Worm (Caenorhabditis elegans): ENCODE results near the gene ZK1098.9.

ZK1098.9 gene

DNA sequence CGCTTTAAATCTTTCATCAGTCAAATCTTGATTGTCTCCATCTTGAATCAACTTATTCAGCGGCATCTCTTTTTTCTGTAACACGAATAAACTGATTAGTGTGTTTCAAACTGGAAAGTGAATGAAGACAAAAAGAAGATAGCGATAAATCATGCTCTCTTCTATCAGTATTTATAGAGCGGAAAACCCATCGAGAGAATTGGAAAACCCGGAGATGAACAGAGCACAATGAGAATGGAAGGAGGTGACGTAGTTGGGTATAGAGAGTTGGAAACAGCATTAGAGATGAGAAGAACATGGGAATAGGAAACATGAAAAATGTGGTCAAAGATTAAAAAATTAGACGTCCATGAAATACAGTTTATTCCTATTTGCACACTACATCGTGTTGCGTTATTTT, 47.9 kb downstream of the ZK1098.9 start, which contains the start of gene acox-1.5:
Gene acox-1.5, minus strand, starts transcription at position 75 of the 400 bp plus-strand sequence.
- TF ChIP-seq klf-2 (GFP tag; conservative IDR thresholded peaks at IDR 0.05) (no peak), ztf-23 (GFP tag; IDR thresholded peaks at IDR 0.05) (no peak), cog-1 (tag; optimal IDR thresholded peaks at IDR 0.05) (no peak), tab-1 (GFP tag; IDR thresholded peaks at IDR 0.05) (no peak), med-1 (GFP tag; optimal IDR thresholded peaks at IDR 0.05; ENCODE audit: insufficient read depth) (no peak), ztf-29 (GFP tag; IDR thresholded peaks at IDR 0.05) (no peak)

Measured in whole organism, midembryonic.